Worm (Caenorhabditis elegans) whole organism, L4/young adult: ENCODE data around the gene srw-42.

Experiments used
- W03F9.2 ChIP-seq: fragments of 150-350 bp; optimal IDR thresholded peaks from 2 replicates; lab custom pipeline; 2014; ENCODE audit warnings: missing biosample characterization, missing genetic modification characterization
- dao-5 ChIP-seq: sonication (generic microtip); optimal IDR thresholded peaks from 2 replicates; lab custom pipeline; 2016; ENCODE audit warnings: missing genotype, missing genetic modification characterization, moderate library complexity, missing compliant biosample characterization
- him-1 ChIP-seq: sonication (generic microtip); optimal IDR thresholded peaks from 2 replicates; lab custom pipeline; 2016; ENCODE audit warnings: missing genotype, missing genetic modification reagents, missing genetic modification characterization, missing compliant biosample characterization

DNA sequence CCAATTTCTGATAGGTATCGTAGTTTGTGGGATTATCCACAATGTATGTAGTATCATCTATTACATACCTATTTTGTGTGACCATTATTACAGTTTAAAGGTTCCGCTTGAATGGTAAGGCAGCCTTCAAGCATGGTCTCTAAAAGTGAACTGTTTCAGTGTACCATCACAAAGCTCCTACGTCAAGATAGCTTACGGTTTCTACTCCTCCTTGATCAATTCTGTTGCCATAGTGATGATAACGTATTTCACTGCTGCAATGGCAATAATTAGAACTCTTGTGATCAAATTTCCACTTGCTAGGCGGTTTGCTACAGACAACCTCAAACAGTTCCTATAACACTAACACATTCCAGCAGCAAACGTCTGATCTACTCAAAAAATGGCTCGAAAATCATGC lies 10.3 kb downstream of the srw-42 start:
- TF ChIP-seq him-1 (tag; lab: Kevin White, UChicago) (no peak), dao-5 (tag; lab: Kevin White, UChicago) (no peak), W03F9.2 (no peak)
